Worm (Caenorhabditis elegans) whole organism, early embryonic: ENCODE measurements around the gene C39H7.4.

Experiments used
- B0310.2 ChIP-seq: sonication (generic microtip); optimal IDR thresholded peaks from 2 replicates; lab custom pipeline; 2016; ENCODE audit warnings: mild to moderate bottlenecking, missing genetic modification characterization, missing compliant biosample characterization
- ama-1 ChIP-seq: fragments of 150-350 bp; optimal IDR thresholded peaks from 2 replicates; lab custom pipeline; 2014
- ceh-13 ChIP-seq: fragments of 200-800 bp; sonication (Bioruptor generic); optimal IDR thresholded peaks from 2 replicates; lab custom pipeline; 2018; ENCODE audit warnings: mild to moderate bottlenecking, missing genetic modification characterization, missing compliant biosample characterization
- ceh-36 ChIP-seq: sonication (generic microtip); optimal IDR thresholded peaks from 2 replicates; lab custom pipeline; 2016; ENCODE audit warnings: missing genetic modification characterization, inconsistent platforms, missing compliant biosample characterization
- tra-4 ChIP-seq: sonication (generic microtip); optimal IDR thresholded peaks from 2 replicates; lab custom pipeline; 2017; ENCODE audit warnings: missing genetic modification characterization, missing compliant biosample characterization

ce11 chrIV:5586320-5586720 lies 28.1 kb downstream of the C39H7.4 start:
- TF ChIP-seq ceh-36 (tag; lab: Kevin White, UChicago): no peak
- no peak for TF ChIP-seq ceh-13
- TF ChIP-seq ama-1 (lab: Kevin White, UChicago): no peak
- TF ChIP-seq B0310.2 (tag; lab: Kevin White, UChicago): no peak
- no peak for TF ChIP-seq tra-4 (tag; lab: Kevin White, UChicago)
